Fruit fly (Drosophila melanogaster) whole organism, embryonic: ENCODE data around the gene CG32483.

Experiments
- Ada2b ChIP-seq: fragments of 200-800 bp; sonication (Bioruptor generic); IDR thresholded peaks from 2 replicates; pipeline ENCODE4 v1.3.6; 2022; ENCODE audit warnings: missing biosample characterization, missing genetic modification characterization
- Atf6 ChIP-seq: fragments of 200-800 bp; sonication (Bioruptor generic); IDR thresholded peaks from 2 replicates; pipeline ENCODE4 v1.3.6; 2022; ENCODE audit warnings: missing biosample characterization, missing genetic modification characterization
- CG12071 ChIP-seq: fragments of 200-800 bp; sonication (Bioruptor generic); optimal IDR thresholded peaks from 3 replicates; lab custom pipeline; 2018; ENCODE audit warnings: missing biosample characterization, mild to moderate bottlenecking, missing genetic modification characterization
- CG1602 ChIP-seq: fragments of 200-800 bp; sonication (Bioruptor generic); optimal IDR thresholded peaks from 3 replicates; lab custom pipeline; 2016; ENCODE audit warnings: missing biosample characterization, missing genetic modification characterization
- CG16863 ChIP-seq: fragments of 200-800 bp; sonication (Bioruptor generic); optimal IDR thresholded peaks from 3 replicates; lab custom pipeline; 2016; ENCODE audit warnings: missing biosample characterization, missing genetic modification characterization
- CG30020 ChIP-seq: fragments of 200-800 bp; optimal IDR thresholded peaks from 2 replicates; lab custom pipeline; 2019; ENCODE audit warnings: missing biosample characterization, mild to moderate bottlenecking, missing genetic modification characterization, moderate library complexity
- CG31365 ChIP-seq: fragments of 200-800 bp; sonication (Bioruptor generic); optimal IDR thresholded peaks from 2 replicates; lab custom pipeline; 2018; ENCODE audit warnings: missing biosample characterization, mild to moderate bottlenecking, missing genetic modification characterization
- CG32532 ChIP-seq: fragments of 200-800 bp; sonication (Bioruptor generic); IDR thresholded peaks from 2 replicates; pipeline ENCODE4 v1.3.6; 2022; ENCODE audit warnings: missing biosample characterization, missing genetic modification characterization
- CG32767 ChIP-seq: fragments of 200-800 bp; sonication (Bioruptor generic); IDR thresholded peaks from 2 replicates; pipeline ENCODE4 v1.3.6; 2022; ENCODE audit warnings: missing biosample characterization, missing genetic modification characterization
- CG3407 ChIP-seq: fragments of 200-800 bp; sonication (Bioruptor generic); optimal IDR thresholded peaks from 2 replicates; lab custom pipeline; 2018; ENCODE audit warnings: missing biosample characterization, mild to moderate bottlenecking, missing genetic modification characterization
- CG6254 ChIP-seq: fragments of 200-800 bp; sonication (Bioruptor generic); optimal IDR thresholded peaks from 3 replicates; lab custom pipeline; 2017; ENCODE audit warnings: mild to moderate bottlenecking, missing biosample characterization, missing genetic modification reagents, missing genetic modification characterization
- CG7556 ChIP-seq: fragments of 200-800 bp; sonication (Bioruptor generic); optimal IDR thresholded peaks from 2 replicates; lab custom pipeline; 2017; ENCODE audit warnings: missing biosample characterization, mild to moderate bottlenecking, missing genetic modification characterization
- CG9797 ChIP-seq: fragments of 200-800 bp; sonication (Bioruptor generic); optimal IDR thresholded peaks from 3 replicates; lab custom pipeline; 2018; ENCODE audit warnings: missing biosample characterization, mild to moderate bottlenecking, missing genetic modification characterization
- CG9932 ChIP-seq: fragments of 200-800 bp; sonication (Bioruptor generic); IDR thresholded peaks from 2 replicates; pipeline ENCODE4 v1.3.6; 2022; ENCODE audit warnings: missing biosample characterization, missing genetic modification characterization
- Chrac-16 ChIP-seq: fragments of 200-800 bp; sonication (Bioruptor generic); optimal IDR thresholded peaks from 3 replicates; lab custom pipeline; 2016; ENCODE audit warnings: missing biosample characterization, missing genetic modification characterization
- CkIIα-i1 ChIP-seq: fragments of 200-800 bp; sonication (Bioruptor generic); IDR thresholded peaks from 2 replicates; pipeline ENCODE4 v1.3.6; 2022; ENCODE audit warnings: missing biosample characterization, missing genetic modification characterization
- Dip3 ChIP-seq: fragments of 200-800 bp; sonication (Bioruptor generic); optimal IDR thresholded peaks from 3 replicates; lab custom pipeline; 2016; ENCODE audit warnings: missing biosample characterization, missing genetic modification characterization
- Dp ChIP-seq: fragments of 200-800 bp; sonication (Bioruptor generic); optimal IDR thresholded peaks from 2 replicates; lab custom pipeline; 2018; ENCODE audit warnings: missing biosample characterization, mild to moderate bottlenecking, missing genetic modification characterization, moderate library complexity
- Gug ChIP-seq: fragments of 200-800 bp; sonication (Bioruptor generic); IDR thresholded peaks from 4 replicates; pipeline ENCODE4 v1.3.6; 2022; ENCODE audit warnings: missing biosample characterization, missing genetic modification characterization
- HLH3B ChIP-seq: fragments of 200-800 bp; sonication (Bioruptor generic); IDR thresholded peaks from 2 replicates; pipeline ENCODE4 v1.3.6; 2022; ENCODE audit warnings: missing biosample characterization, missing genetic modification characterization
- HLHmδ ChIP-seq: fragments of 200-800 bp; sonication (Bioruptor generic); optimal IDR thresholded peaks from 2 replicates; lab custom pipeline; 2018; ENCODE audit warnings: missing biosample characterization, mild to moderate bottlenecking, missing genetic modification characterization, moderate library complexity
- Hr39 ChIP-seq: fragments of >200 bp; optimal IDR thresholded peaks from 2 replicates; lab custom pipeline; 2017
- Mes4 ChIP-seq: fragments of 200-800 bp; sonication (Bioruptor generic); optimal IDR thresholded peaks from 2 replicates; lab custom pipeline; 2016; ENCODE audit warnings: missing biosample characterization, missing genetic modification characterization
- Nf-YA ChIP-seq: fragments of 200-800 bp; sonication (Bioruptor generic); IDR thresholded peaks from 2 replicates; pipeline ENCODE4 v1.3.6; 2022; ENCODE audit warnings: missing biosample characterization, missing genetic modification characterization
- Optix ChIP-seq: fragments of 200-800 bp; sonication (Bioruptor generic); IDR thresholded peaks from 3 replicates; pipeline ENCODE4 v1.3.6; 2022; ENCODE audit warnings: missing biosample characterization, missing genetic modification characterization
- Rfx ChIP-seq: fragments of 200-800 bp; sonication (Bioruptor generic); IDR thresholded peaks from 2 replicates; pipeline ENCODE4 v1.3.6; 2022; ENCODE audit warnings: missing biosample characterization, missing genetic modification characterization
- TFAM ChIP-seq: fragments of 200-800 bp; sonication (Bioruptor generic); optimal IDR thresholded peaks from 2 replicates; lab custom pipeline; 2017; ENCODE audit warnings: missing biosample characterization, missing genetic modification characterization, inconsistent platforms
- ab ChIP-seq: fragments of 200-800 bp; sonication (Bioruptor generic); optimal IDR thresholded peaks from 2 replicates; lab custom pipeline; 2016; ENCODE audit warnings: missing biosample characterization, missing genetic modification characterization
- ap ChIP-seq: fragments of 200-800 bp; sonication (Bioruptor generic); IDR thresholded peaks from 2 replicates; pipeline ENCODE4 v1.3.6; 2022; ENCODE audit warnings: missing biosample characterization, missing genetic modification characterization
- ara ChIP-seq: fragments of 200-800 bp; sonication (Bioruptor generic); IDR thresholded peaks from 2 replicates; pipeline ENCODE4 v1.3.6; 2022; ENCODE audit warnings: missing biosample characterization, missing genetic modification characterization
- bowl ChIP-seq: fragments of 200-800 bp; sonication (Bioruptor generic); IDR thresholded peaks from 2 replicates; pipeline ENCODE4 v1.3.6; 2022; ENCODE audit warnings: missing biosample characterization, missing genetic modification characterization
- chinmo ChIP-seq: fragments of 200-800 bp; sonication (Bioruptor generic); IDR thresholded peaks from 4 replicates; pipeline ENCODE4 v1.3.6; 2022; ENCODE audit warnings: missing biosample characterization, missing genetic modification characterization; ENCODE audit not compliant: partially characterized antibody
- dysf ChIP-seq: fragments of 200-800 bp; sonication (Bioruptor generic); IDR thresholded peaks from 3 replicates; pipeline ENCODE4 v1.3.6; 2022; ENCODE audit warnings: missing biosample characterization, missing genetic modification characterization
- ems ChIP-seq: fragments of 200-800 bp; sonication (Bioruptor generic); optimal IDR thresholded peaks from 3 replicates; lab custom pipeline; 2016; ENCODE audit warnings: missing biosample characterization, missing genetic modification characterization
- gcm ChIP-seq: fragments of 200-800 bp; sonication (Bioruptor generic); optimal IDR thresholded peaks from 2 replicates; lab custom pipeline; 2019; ENCODE audit warnings: missing biosample characterization, mild to moderate bottlenecking, missing genetic modification characterization, moderate library complexity
- gsb ChIP-seq: fragments of 200-800 bp; sonication (Bioruptor generic); IDR thresholded peaks from 2 replicates; pipeline ENCODE4 v1.3.6; 2022; ENCODE audit warnings: missing biosample characterization, missing genetic modification characterization
- hbn ChIP-seq: fragments of 200-800 bp; sonication (Bioruptor generic); IDR thresholded peaks from 2 replicates; pipeline ENCODE4 v1.3.6; 2022; ENCODE audit warnings: missing biosample characterization, missing genetic modification characterization; ENCODE audit not compliant: partially characterized antibody
- kay ChIP-seq: fragments of 200-800 bp; sonication (Bioruptor generic); optimal IDR thresholded peaks from 2 replicates; lab custom pipeline; 2016; ENCODE audit warnings: missing biosample characterization, missing genetic modification characterization
- mirr ChIP-seq: fragments of 200-800 bp; sonication (Bioruptor generic); optimal IDR thresholded peaks from 3 replicates; lab custom pipeline; 2018; ENCODE audit warnings: missing biosample characterization, mild to moderate bottlenecking, missing genetic modification characterization
- pan ChIP-seq, 4 experiments: fragments of >200 bp in 3 of 4; fragments of 200-800 bp in 1 of 4; sonication (Bioruptor generic) in 1 of 4; optimal IDR thresholded peaks in 3 of 4; IDR thresholded peaks in 1 of 4; 2 replicates each; pipeline versions ENCODE4 v1.3.6 to Lab custom; 2017 to 2022; ENCODE audit warnings: missing biosample characterization in 2 of 4, missing genetic modification characterization in 2 of 4, mixed read lengths in 1 of 4
- sima ChIP-seq: fragments of 200-800 bp; sonication (Bioruptor generic); optimal IDR thresholded peaks from 2 replicates; lab custom pipeline; 2016; ENCODE audit warnings: missing biosample characterization, missing genetic modification characterization
- tup ChIP-seq: fragments of 200-800 bp; sonication (Bioruptor generic); optimal IDR thresholded peaks from 2 replicates; lab custom pipeline; 2016; ENCODE audit warnings: missing biosample characterization, mild to moderate bottlenecking, missing genetic modification characterization, moderate library complexity
- zen ChIP-seq: fragments of 200-800 bp; sonication (Bioruptor generic); optimal IDR thresholded peaks from 3 replicates; lab custom pipeline; 2018; ENCODE audit warnings: missing biosample characterization, mild to moderate bottlenecking, missing genetic modification characterization, moderate library complexity

The CG32483 gene

dm6 chr3L:738523-739356 is 48.9 kb upstream of the CG32483 start (continued):
- TF ChIP-seq CG6254 (GFP tag; lab: Kevin White, UChicago) (peak; percentile 94), Mes4 (peak; percentile 15), ara (GFP tag; lab: Robert Waterston, UW) (peak; percentile 93), CG9932 (GFP tag; lab: Robert Waterston, UW) (peak; percentile 75), mirr (GFP tag; lab: Kevin White, UChicago) (no peak), CG7556 (peak; percentile 93), CG9797 (GFP tag; lab: Kevin White, UChicago) (peak; percentile 17), ems (peak; percentile 76), chinmo (GFP tag; lab: Robert Waterston, UW) (no peak), CG12071 (GFP tag; lab: Kevin White, UChicago) (peak; percentile 67), kay (GFP tag; lab: Kevin White, UChicago) (peak; percentile 79), bowl (GFP tag; lab: Robert Waterston, UW) (peak; percentile 75), Gug (GFP tag; lab: Robert Waterston, UW) (peak; percentile 78), Dp (GFP tag; lab: Kevin White, UChicago) (no peak), ab (GFP tag; lab: Kevin White, UChicago) (no peak), CG31365 (tag; lab: Kevin White, UChicago) (no peak), sima (GFP tag; lab: Kevin White, UChicago) (no peak), CkIIα-i1 (no peak), ap (peak; percentile 82), dysf (GFP tag; lab: Robert Waterston, UW) (peak; percentile 90), zen (peak; percentile 88), HLHmδ (no peak), Dip3 (GFP tag; lab: Kevin White, UChicago) (peak; percentile 34), hbn (GFP tag; lab: Robert Waterston, UW) (no peak)

dm6 chr3L:737445-738116 is 47.7 kb upstream of the CG32483 start:
- no peak for TF ChIP-seq Rfx
- no peak for TF ChIP-seq gsb (GFP tag; lab: Robert Waterston, UW)
- no peak for TF ChIP-seq HLH3B
- no peak for TF ChIP-seq CG32767
- no peak for TF ChIP-seq CG3407 (GFP tag; lab: Kevin White, UChicago)
- TF ChIP-seq Nf-YA (GFP tag; lab: Robert Waterston, UW), result no peak
- TF ChIP-seq zen, result no peak
- no peak for TF ChIP-seq CG1602 (GFP tag; lab: Kevin White, UChicago)
- no peak for TF ChIP-seq Ada2b
- no peak for TF ChIP-seq CG16863
- no peak for TF ChIP-seq tup (GFP tag; lab: Kevin White, UChicago)
- no peak for TF ChIP-seq gcm
- TF ChIP-seq pan (optimal IDR thresholded peaks at IDR 0.05; lab: Kevin White, UChicago), result no peak
- TF ChIP-seq pan (GFP tag; optimal IDR thresholded peaks at IDR 0.05 in 1 of 2, IDR thresholded peaks at IDR 0.05 in 1 of 2), result no peak
- TF ChIP-seq Atf6, result no peak
- no peak for TF ChIP-seq CG30020
- no peak for TF ChIP-seq TFAM (GFP tag; lab: Kevin White, UChicago)
- no peak for TF ChIP-seq CG32532
- no peak for TF ChIP-seq Chrac-16 (GFP tag; lab: Kevin White, UChicago)
- TF ChIP-seq Optix (GFP tag; lab: Robert Waterston, UW), result no peak
- TF ChIP-seq Hr39, result no peak
